Worm (Caenorhabditis elegans) whole organism, L4 larva: ENCODE data around the gene sri-38.

Source experiments
- F10B5.3 ChIP-seq: sonication (generic microtip); optimal IDR thresholded peaks from 2 replicates; lab custom pipeline; 2016; ENCODE audit warnings: mild to moderate bottlenecking, missing genetic modification characterization, missing compliant biosample characterization
- F49E8.2 ChIP-seq: sonication (generic microtip); optimal IDR thresholded peaks from 2 replicates; lab custom pipeline; 2016; ENCODE audit warnings: missing compliant biosample characterization, mild to moderate bottlenecking, missing genetic modification characterization, borderline replicate concordance
- R02D3.7 ChIP-seq: fragments of 150-350 bp; sonication (generic microtip); optimal IDR thresholded peaks from 3 replicates; lab custom pipeline; 2014; ENCODE audit warnings: missing biosample characterization, missing genetic modification characterization
- T20F7.1 ChIP-seq: fragments of 200-800 bp; sonication (Bioruptor generic); optimal IDR thresholded peaks from 2 replicates; lab custom pipeline; 2018; ENCODE audit warnings: mild to moderate bottlenecking, missing genetic modification characterization, missing compliant biosample characterization
- T26A8.4 ChIP-seq: fragments of 200-800 bp; sonication (Bioruptor generic); IDR thresholded peaks from 2 replicates; pipeline ENCODE4 v1.3.6; 2022; ENCODE audit warnings: missing genetic modification characterization, missing compliant biosample characterization
- arid-1 ChIP-seq: fragments of 200-800 bp; sonication (Bioruptor generic); conservative IDR thresholded peaks from 2 replicates; pipeline ENCODE4 v1.3.6; 2022; ENCODE audit warnings: missing genetic modification reagents, missing genetic modification characterization, missing compliant biosample characterization
- ceh-20 ChIP-seq: fragments of 200-800 bp; sonication (Bioruptor generic); IDR thresholded peaks from 2 replicates; pipeline ENCODE4 v1.3.6; 2022; ENCODE audit warnings: missing genetic modification reagents, missing genetic modification characterization, missing compliant biosample characterization
- ceh-32 ChIP-seq: sonication (generic microtip); optimal IDR thresholded peaks from 2 replicates; lab custom pipeline; 2016; ENCODE audit warnings: mild to moderate bottlenecking, missing genetic modification characterization, missing compliant biosample characterization; ENCODE audit not compliant: poor library complexity
- ceh-44 ChIP-seq: fragments of 200-800 bp; sonication (Bioruptor generic); IDR thresholded peaks from 2 replicates; pipeline ENCODE4 v1.3.6; 2022; ENCODE audit warnings: missing genetic modification reagents, missing genetic modification characterization, missing compliant biosample characterization
- ctbp-1 ChIP-seq: fragments of 200-800 bp; sonication (Bioruptor generic); IDR thresholded peaks from 2 replicates; pipeline ENCODE4 v1.3.6; 2022; ENCODE audit warnings: missing genetic modification reagents, missing genetic modification characterization, missing compliant biosample characterization
- daf-16 ChIP-seq, 3 experiments: sonication (generic microtip); optimal IDR thresholded peaks; 2 replicates each; lab custom pipeline; 2016 to 2017; ENCODE audit warnings: missing genetic modification characterization in 3 of 3, missing genetic modification reagents in 3 of 3, mild to moderate bottlenecking in 2 of 3, missing compliant biosample characterization in 2 of 3, missing biosample characterization in 1 of 3, moderate library complexity in 1 of 3
- daf-19 ChIP-seq: fragments of 200-800 bp; sonication (Bioruptor generic); conservative IDR thresholded peaks from 2 replicates; pipeline ENCODE4 v1.3.6; 2022; ENCODE audit warnings: missing genetic modification characterization, missing compliant biosample characterization
- daf-8 ChIP-seq: fragments of 200-800 bp; sonication (Bioruptor generic); IDR thresholded peaks from 2 replicates; pipeline ENCODE4 v1.3.6; 2022; ENCODE audit warnings: missing genetic modification characterization, missing compliant biosample characterization
- dmd-6 ChIP-seq: fragments of 200-800 bp; sonication (Bioruptor generic); IDR thresholded peaks from 2 replicates; pipeline ENCODE4 v1.3.6; 2022; ENCODE audit warnings: missing genetic modification reagents, missing genetic modification characterization, missing compliant biosample characterization
- duxl-1 ChIP-seq: sonication (generic microtip); optimal IDR thresholded peaks from 2 replicates; lab custom pipeline; 2016; ENCODE audit warnings: mild to moderate bottlenecking, missing genetic modification characterization, moderate library complexity, missing compliant biosample characterization; ENCODE audit not compliant: poor library complexity
- dve-1 ChIP-seq: sonication (generic microtip); optimal IDR thresholded peaks from 2 replicates; lab custom pipeline; 2017; ENCODE audit warnings: antibody characterized with exemption, mild to moderate bottlenecking, missing genetic modification characterization, missing compliant biosample characterization; ENCODE audit not compliant: insufficient read depth
- gei-8 ChIP-seq: fragments of 200-800 bp; sonication (Bioruptor generic); optimal IDR thresholded peaks from 2 replicates; lab custom pipeline; 2018; ENCODE audit warnings: mild to moderate bottlenecking, missing genetic modification characterization, missing compliant biosample characterization
- hlh-11 ChIP-seq: fragments of 200-800 bp; sonication (Bioruptor generic); optimal IDR thresholded peaks from 2 replicates; lab custom pipeline; 2018; ENCODE audit warnings: mild to moderate bottlenecking, missing genetic modification characterization, missing compliant biosample characterization
- jun-1 ChIP-seq: fragments of 150-350 bp; optimal IDR thresholded peaks from 2 replicates; lab custom pipeline; 2014; ENCODE audit warnings: missing biosample characterization, missing genetic modification reagents, missing genetic modification characterization
- lin-1 ChIP-seq: fragments of 200-800 bp; sonication (Bioruptor generic); IDR thresholded peaks from 2 replicates; pipeline ENCODE4 v1.3.6; 2022; ENCODE audit warnings: missing genetic modification reagents, missing genetic modification characterization, missing compliant biosample characterization
- lin-39 ChIP-seq: fragments of 150-350 bp; optimal IDR thresholded peaks from 2 replicates; lab custom pipeline; 2014; ENCODE audit warnings: missing biosample characterization, missing genetic modification reagents, missing genetic modification characterization
- lir-3 ChIP-seq: sonication (generic microtip); optimal IDR thresholded peaks from 2 replicates; lab custom pipeline; 2016; ENCODE audit warnings: mild to moderate bottlenecking, missing genetic modification characterization, missing compliant biosample characterization
- lsy-2 ChIP-seq, 2 experiments: fragments of 150-350 bp in 1 of 2; sonication (generic microtip) in 1 of 2; optimal IDR thresholded peaks; 2 replicates each; lab custom pipeline; 2014 to 2017; ENCODE audit warnings: missing biosample characterization in 2 of 2, missing genetic modification characterization in 2 of 2
- madf-9 ChIP-seq: fragments of 200-800 bp; sonication (Bioruptor generic); conservative IDR thresholded peaks from 2 replicates; pipeline ENCODE4 v1.3.6; 2022; ENCODE audit warnings: missing genetic modification reagents, missing genetic modification characterization, missing compliant biosample characterization
- mdl-1 ChIP-seq, 2 experiments: fragments of 150-350 bp in 1 of 2; sonication (generic microtip) in 1 of 2; optimal IDR thresholded peaks; 2 replicates each; lab custom pipeline; 2014 to 2017; ENCODE audit warnings: missing biosample characterization in 2 of 2, missing genetic modification characterization in 2 of 2
- mep-1 ChIP-seq: fragments of 150-350 bp; sonication (generic microtip); optimal IDR thresholded peaks from 3 replicates; lab custom pipeline; 2014; ENCODE audit warnings: missing biosample characterization, missing genetic modification characterization
- mxl-2 ChIP-seq: fragments of 200-800 bp; sonication (Bioruptor generic); conservative IDR thresholded peaks from 2 replicates; pipeline ENCODE4 v1.3.6; 2022; ENCODE audit warnings: missing genetic modification reagents, missing genetic modification characterization, missing compliant biosample characterization
- mxl-3 ChIP-seq: fragments of 200-800 bp; sonication (Bioruptor generic); optimal IDR thresholded peaks from 2 replicates; lab custom pipeline; 2018; ENCODE audit warnings: mild to moderate bottlenecking, missing genetic modification characterization, missing compliant biosample characterization
- nhr-102 ChIP-seq: sonication (generic microtip); optimal IDR thresholded peaks from 2 replicates; lab custom pipeline; 2016; ENCODE audit warnings: mild to moderate bottlenecking, missing genetic modification characterization, moderate library complexity, missing compliant biosample characterization
- nhr-28 ChIP-seq: fragments of 150-350 bp; optimal IDR thresholded peaks from 2 replicates; lab custom pipeline; 2014; ENCODE audit warnings: missing biosample characterization, missing genetic modification characterization
- nhr-41 ChIP-seq: fragments of 200-800 bp; sonication (Bioruptor generic); IDR thresholded peaks from 2 replicates; pipeline ENCODE4 v1.3.6; 2022; ENCODE audit warnings: missing genetic modification reagents, missing genetic modification characterization, missing compliant biosample characterization
- nhr-48 ChIP-seq: sonication (generic microtip); optimal IDR thresholded peaks from 2 replicates; lab custom pipeline; 2016; ENCODE audit warnings: mild to moderate bottlenecking, missing genetic modification characterization, missing compliant biosample characterization
- nhr-6 ChIP-seq: fragments of 150-350 bp; optimal IDR thresholded peaks from 2 replicates; lab custom pipeline; 2014; ENCODE audit warnings: missing biosample characterization, missing genetic modification characterization
- pha-4 ChIP-seq, 2 experiments: fragments of 150-350 bp in 1 of 2; fragments of 200-800 bp in 1 of 2; sonication (Bioruptor generic) in 1 of 2; IDR thresholded peaks in 1 of 2; optimal IDR thresholded peaks in 1 of 2; 2 replicates each; pipeline versions ENCODE4 v1.3.6 to Lab custom; 2014 to 2022; ENCODE audit warnings: missing genetic modification characterization in 2 of 2, missing genetic modification reagents in 2 of 2, missing biosample characterization in 1 of 2, missing compliant biosample characterization in 1 of 2
- php-3 ChIP-seq: fragments of 200-800 bp; sonication (Bioruptor generic); IDR thresholded peaks from 2 replicates; pipeline ENCODE4 v1.3.6; 2022; ENCODE audit warnings: missing genetic modification reagents, missing genetic modification characterization, missing compliant biosample characterization
- pqm-1 ChIP-seq: sonication (generic microtip); optimal IDR thresholded peaks from 2 replicates; lab custom pipeline; 2017; ENCODE audit warnings: missing biosample characterization, missing genetic modification characterization
- set-16 ChIP-seq: fragments of 200-800 bp; sonication (Bioruptor generic); IDR thresholded peaks from 2 replicates; pipeline ENCODE4 v1.3.6; 2022; ENCODE audit warnings: missing genetic modification reagents, missing genetic modification characterization, missing compliant biosample characterization
- snpc-4 ChIP-seq: fragments of 150-350 bp; optimal IDR thresholded peaks from 2 replicates; lab custom pipeline; 2014; ENCODE audit warnings: missing biosample characterization, missing genetic modification characterization
- unc-130 ChIP-seq: sonication (generic microtip); optimal IDR thresholded peaks from 2 replicates; lab custom pipeline; 2016; ENCODE audit warnings: missing genetic modification reagents, missing genetic modification characterization, missing compliant biosample characterization

Gene sri-38

ce11 chrII:2610202-2610912 is at the start of gene sri-38:
TSS of gene sri-38 (plus strand) at chrII:2610862.
- no peak for TF ChIP-seq R02D3.7
- no peak for TF ChIP-seq daf-16 (GFP tag; optimal IDR thresholded peaks at IDR 0.05; lab: Kevin White, UChicago)
- peak; percentile 49 for TF ChIP-seq daf-16 (tag; optimal IDR thresholded peaks at IDR 0.05; lab: Kevin White, UChicago)
- TF ChIP-seq nhr-28 (tag; lab: Kevin White, UChicago): peak; percentile 65
- TF ChIP-seq jun-1 (tag; lab: Kevin White, UChicago): no peak
- TF ChIP-seq php-3: peak; percentile 72
- TF ChIP-seq daf-8: no peak
- TF ChIP-seq lin-1 (GFP tag; lab: Robert Waterston, UW): peak; percentile 49; the same call in 1 of the 2 replicates
- no peak for TF ChIP-seq daf-19 (GFP tag; lab: Robert Waterston, UW)
- TF ChIP-seq lir-3 (tag; lab: Kevin White, UChicago): no peak
- TF ChIP-seq hlh-11 (tag; lab: Kevin White, UChicago): peak; percentile 67
- TF ChIP-seq mdl-1 (tag; optimal IDR thresholded peaks at IDR 0.05; lab: Kevin White, UChicago): peak in 1 of 2 experiments; percentile 3
- no peak for TF ChIP-seq nhr-41
- TF ChIP-seq nhr-48 (tag; lab: Kevin White, UChicago): no peak
- TF ChIP-seq set-16 (GFP tag; lab: Robert Waterston, UW): no peak
- peak; percentile 17 for TF ChIP-seq mxl-3 (GFP tag; lab: Kevin White, UChicago)
- no peak for TF ChIP-seq lin-39
- TF ChIP-seq F49E8.2: no peak
- TF ChIP-seq dmd-6 (GFP tag; lab: Robert Waterston, UW): peak; percentile 62
- TF ChIP-seq pha-4 (GFP tag; IDR thresholded peaks at IDR 0.05; lab: Robert Waterston, UW): no peak
- no peak for TF ChIP-seq pha-4 (tag; optimal IDR thresholded peaks at IDR 0.05; lab: Kevin White, UChicago)
- TF ChIP-seq ceh-32 (tag; lab: Kevin White, UChicago): no peak
- no peak for TF ChIP-seq mxl-2
- no peak for TF ChIP-seq snpc-4
- no peak for TF ChIP-seq unc-130 (GFP tag; lab: Kevin White, UChicago)
- TF ChIP-seq pqm-1 (tag; lab: Kevin White, UChicago): peak; percentile 77
- TF ChIP-seq nhr-102 (tag; lab: Kevin White, UChicago): peak; percentile 45
- TF ChIP-seq mep-1 (tag; lab: Kevin White, UChicago): no peak
- TF ChIP-seq ceh-44 (GFP tag; lab: Robert Waterston, UW): no peak
- no peak for TF ChIP-seq arid-1 (GFP tag; lab: Robert Waterston, UW)

ce11 chrII:2563973-2564372 is 46.7 kb upstream of the sri-38 start, which contains the start of gene nep-18:
TSS of gene nep-18 (minus strand) at chrII:2564073.
- no peak for TF ChIP-seq nhr-28 (tag; lab: Kevin White, UChicago)
- no peak for TF ChIP-seq snpc-4
- no peak for TF ChIP-seq gei-8
- TF ChIP-seq duxl-1 (tag; lab: Kevin White, UChicago): no peak
- TF ChIP-seq hlh-11 (tag; lab: Kevin White, UChicago): no peak
- no peak for TF ChIP-seq dve-1
- TF ChIP-seq nhr-6 (tag; lab: Kevin White, UChicago): no peak
- TF ChIP-seq dmd-6 (GFP tag; lab: Robert Waterston, UW): no peak
- no peak for TF ChIP-seq lsy-2 (tag; optimal IDR thresholded peaks at IDR 0.05; lab: Kevin White, UChicago)
- no peak for TF ChIP-seq T20F7.1 (GFP tag; lab: Kevin White, UChicago)
- TF ChIP-seq T26A8.4 (GFP tag; lab: Robert Waterston, UW): no peak
- no peak for TF ChIP-seq arid-1 (GFP tag; lab: Robert Waterston, UW)
- no peak for TF ChIP-seq ceh-20 (GFP tag; lab: Robert Waterston, UW)
- TF ChIP-seq F10B5.3 (tag; lab: Kevin White, UChicago): no peak
- no peak for TF ChIP-seq madf-9 (GFP tag; lab: Robert Waterston, UW)
- TF ChIP-seq ctbp-1 (GFP tag; lab: Robert Waterston, UW): no peak
- no peak for TF ChIP-seq jun-1 (tag; lab: Kevin White, UChicago)
